Worm (Caenorhabditis elegans) whole organism, L4/young adult: ENCODE measurements around the gene W04G3.12.

Experiments used
- dao-5 ChIP-seq: sonication (generic microtip); optimal IDR thresholded peaks from 2 replicates; lab custom pipeline; 2016; ENCODE audit warnings: missing genotype, missing genetic modification characterization, moderate library complexity, missing compliant biosample characterization
- him-1 ChIP-seq: sonication (generic microtip); optimal IDR thresholded peaks from 2 replicates; lab custom pipeline; 2016; ENCODE audit warnings: missing genotype, missing genetic modification reagents, missing genetic modification characterization, missing compliant biosample characterization

DNA sequence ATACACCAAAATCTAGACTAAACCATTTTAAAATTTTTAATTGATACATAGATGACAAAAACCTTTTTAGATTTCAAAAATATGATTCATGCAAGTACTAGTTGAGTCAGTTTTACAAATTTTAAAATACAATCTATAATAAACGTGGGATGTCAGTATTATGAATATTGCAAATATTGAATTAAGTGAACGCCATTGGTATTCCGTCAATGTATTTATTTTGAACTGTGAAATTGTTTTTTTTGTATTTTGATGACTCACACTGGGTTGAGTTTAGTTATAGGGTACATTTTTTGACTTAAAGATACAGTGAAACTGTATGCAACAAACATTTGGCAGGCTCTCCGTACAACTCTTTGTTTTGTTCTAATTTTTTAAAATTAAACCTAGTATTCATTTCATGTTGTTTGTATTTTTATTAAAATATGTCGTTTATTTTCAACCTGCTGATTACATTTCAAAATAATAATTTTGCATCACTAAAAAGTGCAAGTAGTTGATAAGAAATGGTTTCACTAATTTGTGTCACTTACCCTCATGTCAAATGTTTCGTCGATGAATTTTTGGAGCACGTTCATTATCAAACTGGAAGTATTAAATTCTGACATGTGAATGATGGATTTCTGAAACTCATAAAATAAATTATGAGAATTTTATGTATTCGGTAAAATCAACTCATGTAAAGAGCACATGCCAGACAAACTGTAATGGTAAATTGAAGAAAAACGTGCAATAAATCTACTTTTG lies 28.5 kb upstream of the W04G3.12 start, which contains the start of gene W02H3.1:
- TF ChIP-seq dao-5 (tag; lab: Kevin White, UChicago) (no peak), him-1 (no peak)
